Fruit fly (Drosophila melanogaster): ENCODE data around the gene CG45122.
A peak's percentile ranks its signal among the peaks of the same experiment; 100 is the strongest.

Gene CG45122

dm6 chr3R:13032975-13033445 is 10.9 kb upstream of the CG45122 start (continued):
- TF ChIP-seq abd-A (tag; optimal IDR thresholded peaks at IDR 0.05): no peak
- no peak for TF ChIP-seq Gsc (GFP tag; IDR thresholded peaks at IDR 0.05)
- peak; percentile 40; the same call in 1 of the 3 replicates for TF ChIP-seq so (GFP tag; IDR thresholded peaks at IDR 0.05)
- TF ChIP-seq Hmr (GFP tag; optimal IDR thresholded peaks at IDR 0.05): peak; percentile 56
- TF ChIP-seq otp (GFP tag; IDR thresholded peaks at IDR 0.05): peak; percentile 30; the same call in 1 of the 3 replicates
- no peak for TF ChIP-seq CG18262 (tag; optimal IDR thresholded peaks at IDR 0.05)
- TF ChIP-seq sisA (GFP tag; IDR thresholded peaks at IDR 0.05): no peak
- peak; percentile 80 for TF ChIP-seq Asciz (GFP tag; optimal IDR thresholded peaks at IDR 0.05)
- TF ChIP-seq Six4 (GFP tag; optimal IDR thresholded peaks at IDR 0.05): peak; percentile 2
- TF ChIP-seq Dll (GFP tag; IDR thresholded peaks at IDR 0.05; ENCODE audit: partially characterized antibody): no peak
- TF ChIP-seq CG18764 (GFP tag; optimal IDR thresholded peaks at IDR 0.05): peak; percentile 42
- TF ChIP-seq HHEX (GFP tag; optimal IDR thresholded peaks at IDR 0.05): peak; percentile 54
- peak; percentile 39 for TF ChIP-seq org-1 (GFP tag; optimal IDR thresholded peaks at IDR 0.05)
- TF ChIP-seq schlank (tag; optimal IDR thresholded peaks at IDR 0.05): peak; percentile 29
- peak; percentile 1 for TF ChIP-seq Spps (tag; optimal IDR thresholded peaks at IDR 0.05)
- no peak for TF ChIP-seq CG30403 (GFP tag; optimal IDR thresholded peaks at IDR 0.05)
- TF ChIP-seq Neu2 (GFP tag; optimal IDR thresholded peaks at IDR 0.05; ENCODE audit: borderline replicate concordance): no peak
- TF ChIP-seq pan (optimal IDR thresholded peaks at IDR 0.05): no peak
- no peak for TF ChIP-seq pan (GFP tag; optimal IDR thresholded peaks at IDR 0.05 in 1 of 2, IDR thresholded peaks at IDR 0.05 in 1 of 2)
- TF ChIP-seq nerfin-2 (GFP tag; IDR thresholded peaks at IDR 0.05; ENCODE audit: partially characterized antibody): no peak
- TF ChIP-seq CG17361 (GFP tag; IDR thresholded peaks at IDR 0.05): no peak
- no peak for TF ChIP-seq knrl (GFP tag; IDR thresholded peaks at IDR 0.05; ENCODE audit: partially characterized antibody)
- no peak for TF ChIP-seq CG4730 (GFP tag; IDR thresholded peaks at IDR 0.05)
- TF ChIP-seq CG43689 (GFP tag; IDR thresholded peaks at IDR 0.05): no peak
- no peak for TF ChIP-seq dmrt99B (tag; optimal IDR thresholded peaks at IDR 0.05)
- TF ChIP-seq cg (GFP tag; optimal IDR thresholded peaks at IDR 0.05): no peak
- TF ChIP-seq CG14965 (GFP tag; optimal IDR thresholded peaks at IDR 0.05; ENCODE audit: borderline replicate concordance): no peak
- no peak for TF ChIP-seq Hsf (GFP tag; optimal IDR thresholded peaks at IDR 0.05)
- no peak for TF ChIP-seq Bteb2 (GFP tag; optimal IDR thresholded peaks at IDR 0.05)
- peak; percentile 26 for TF ChIP-seq CrebB (tag; optimal IDR thresholded peaks at IDR 0.05)
- peak; percentile 82 for TF ChIP-seq Med (GFP tag)
- TF ChIP-seq Atf-2 (GFP tag; optimal IDR thresholded peaks at IDR 0.05): no peak
- TF ChIP-seq odd (GFP tag; optimal IDR thresholded peaks at IDR 0.05): peak; percentile 51
- no peak for TF ChIP-seq Sin3A (optimal IDR thresholded peaks at IDR 0.05)
- no peak for TF ChIP-seq CG2712 (tag; optimal IDR thresholded peaks at IDR 0.05)
- TF ChIP-seq ato (GFP tag; IDR thresholded peaks at IDR 0.05; ENCODE audit: partially characterized antibody): no peak
- TF ChIP-seq sug (tag; optimal IDR thresholded peaks at IDR 0.05): peak; percentile 96
- peak; percentile 68 for TF ChIP-seq CG18599 (GFP tag; optimal IDR thresholded peaks at IDR 0.05)
- TF ChIP-seq CHES-1-like (GFP tag; optimal IDR thresholded peaks at IDR 0.05): no peak
- TF ChIP-seq Nf-YA (GFP tag; IDR thresholded peaks at IDR 0.05): 0 out of 2 replicates have a peak, but pooled peaks have one; percentile 12
- TF ChIP-seq NfI (GFP tag; optimal IDR thresholded peaks at IDR 0.05): no peak
- peak; percentile 7 for TF ChIP-seq ac (GFP tag; optimal IDR thresholded peaks at IDR 0.05)
- TF ChIP-seq CG15479 (GFP tag; optimal IDR thresholded peaks at IDR 0.05): peak; percentile 86
- TF ChIP-seq CG17186 (GFP tag; optimal IDR thresholded peaks at IDR 0.05): peak; percentile 59
- TF ChIP-seq Doc2 (GFP tag; IDR thresholded peaks at IDR 0.05): no peak
- TF ChIP-seq CG7928 (GFP tag; optimal IDR thresholded peaks at IDR 0.05): peak; percentile 79
- TF ChIP-seq sens (GFP tag): peak; percentile 86
